Fruit fly (Drosophila melanogaster) whole organism, embryonic: Measurements from ENCODE around the gene CG9837.

Experiments used
- Adf1 ChIP-seq: fragments of 200-800 bp; sonication (Bioruptor generic); IDR thresholded peaks from 2 replicates; pipeline ENCODE4 v1.3.6; 2022; ENCODE audit warnings: missing biosample characterization, missing genetic modification characterization
- Asciz ChIP-seq: fragments of 200-800 bp; sonication (Bioruptor generic); optimal IDR thresholded peaks from 2 replicates; lab custom pipeline; 2017; ENCODE audit warnings: missing biosample characterization, mild to moderate bottlenecking, missing genetic modification characterization, missing genetic modification reagents
- Atf-2 ChIP-seq: fragments of 200-800 bp; sonication (Bioruptor generic); optimal IDR thresholded peaks from 2 replicates; lab custom pipeline; 2016; ENCODE audit warnings: missing biosample characterization, missing genetic modification characterization
- Blimp-1 ChIP-seq: fragments of 200-800 bp; sonication (Bioruptor generic); optimal IDR thresholded peaks from 3 replicates; lab custom pipeline; 2018; ENCODE audit warnings: missing biosample characterization, missing genetic modification characterization, mild to moderate bottlenecking, moderate library complexity, missing genetic modification reagents
- CG10366 ChIP-seq: fragments of 200-800 bp; sonication (Bioruptor generic); IDR thresholded peaks from 2 replicates; pipeline ENCODE4 v1.3.6; 2022; ENCODE audit warnings: missing biosample characterization, missing genetic modification characterization
- CG10959 ChIP-seq: fragments of 200-800 bp; sonication (Bioruptor generic); IDR thresholded peaks from 2 replicates; pipeline ENCODE4 v1.3.6; 2022; ENCODE audit warnings: missing biosample characterization, missing genetic modification characterization
- CG13894 ChIP-seq: fragments of 200-800 bp; sonication (Bioruptor generic); optimal IDR thresholded peaks from 3 replicates; lab custom pipeline; 2018; ENCODE audit warnings: missing biosample characterization, mild to moderate bottlenecking, missing genetic modification characterization, moderate library complexity
- CG15073 ChIP-seq: fragments of 200-800 bp; sonication (Bioruptor generic); optimal IDR thresholded peaks from 2 replicates; lab custom pipeline; 2016; ENCODE audit warnings: missing biosample characterization, missing genetic modification characterization
- CG15269 ChIP-seq: fragments of 200-800 bp; sonication (Bioruptor generic); optimal IDR thresholded peaks from 2 replicates; lab custom pipeline; 2018; ENCODE audit warnings: missing biosample characterization, mild to moderate bottlenecking, missing genetic modification characterization, moderate library complexity
- CG16863 ChIP-seq: fragments of 200-800 bp; sonication (Bioruptor generic); optimal IDR thresholded peaks from 3 replicates; lab custom pipeline; 2016; ENCODE audit warnings: missing biosample characterization, missing genetic modification characterization
- CG17829 ChIP-seq: fragments of 200-800 bp; optimal IDR thresholded peaks from 2 replicates; lab custom pipeline; 2019; ENCODE audit warnings: missing biosample characterization, mild to moderate bottlenecking, missing genetic modification characterization, moderate library complexity
- CG18599 ChIP-seq: fragments of 200-800 bp; sonication (Bioruptor generic); optimal IDR thresholded peaks from 3 replicates; lab custom pipeline; 2017; ENCODE audit warnings: missing biosample characterization, missing genetic modification characterization, mild to moderate bottlenecking, moderate library complexity, missing genetic modification reagents
- CG32772 ChIP-seq: fragments of 200-800 bp; sonication (Bioruptor generic); IDR thresholded peaks from 2 replicates; pipeline ENCODE4 v1.3.6; 2022; ENCODE audit warnings: missing biosample characterization, missing genetic modification characterization
- CG42726 ChIP-seq: fragments of 200-800 bp; sonication (Bioruptor generic); IDR thresholded peaks from 2 replicates; pipeline ENCODE4 v1.3.6; 2022; ENCODE audit warnings: missing biosample characterization, missing genetic modification characterization; ENCODE audit not compliant: partially characterized antibody
- CG5245 ChIP-seq: fragments of 200-800 bp; sonication (Bioruptor generic); optimal IDR thresholded peaks from 3 replicates; lab custom pipeline; 2016; ENCODE audit warnings: missing biosample characterization, missing genetic modification characterization
- CG7786 ChIP-seq: fragments of 200-800 bp; sonication (Bioruptor generic); optimal IDR thresholded peaks from 2 replicates; lab custom pipeline; 2016; ENCODE audit warnings: missing biosample characterization, missing genetic modification characterization
- CHES-1-like ChIP-seq: fragments of 200-800 bp; sonication (Bioruptor generic); optimal IDR thresholded peaks from 2 replicates; lab custom pipeline; 2016; ENCODE audit warnings: missing biosample characterization, missing genetic modification characterization
- Camta ChIP-seq: fragments of 200-800 bp; sonication (Bioruptor generic); optimal IDR thresholded peaks from 2 replicates; lab custom pipeline; 2016; ENCODE audit warnings: missing biosample characterization, missing genetic modification characterization
- CkIIα-i1 ChIP-seq: fragments of 200-800 bp; sonication (Bioruptor generic); IDR thresholded peaks from 2 replicates; pipeline ENCODE4 v1.3.6; 2022; ENCODE audit warnings: missing biosample characterization, missing genetic modification characterization
- CoRest ChIP-seq: fragments of 200-800 bp; sonication (Bioruptor generic); optimal IDR thresholded peaks from 3 replicates; lab custom pipeline; 2018; ENCODE audit warnings: missing biosample characterization, mild to moderate bottlenecking, missing genetic modification characterization, moderate library complexity
- Deaf1 ChIP-seq: fragments of 200-800 bp; optimal IDR thresholded peaks from 3 replicates; lab custom pipeline; 2019; ENCODE audit warnings: missing biosample characterization, mild to moderate bottlenecking, missing genetic modification characterization, moderate library complexity
- Dip3 ChIP-seq: fragments of 200-800 bp; sonication (Bioruptor generic); optimal IDR thresholded peaks from 3 replicates; lab custom pipeline; 2016; ENCODE audit warnings: missing biosample characterization, missing genetic modification characterization
- Dll ChIP-seq: fragments of 200-800 bp; sonication (Bioruptor generic); IDR thresholded peaks from 4 replicates; pipeline ENCODE4 v1.3.6; 2022; ENCODE audit warnings: missing biosample characterization, missing genetic modification characterization; ENCODE audit not compliant: partially characterized antibody
- Drgx ChIP-seq: fragments of 200-800 bp; sonication (Bioruptor generic); IDR thresholded peaks from 2 replicates; pipeline ENCODE4 v1.3.6; 2022; ENCODE audit warnings: missing biosample characterization, missing genetic modification characterization
- E2f2 ChIP-seq: fragments of 200-800 bp; sonication (Bioruptor generic); IDR thresholded peaks from 2 replicates; pipeline ENCODE4 v1.3.6; 2022; ENCODE audit warnings: missing biosample characterization, missing genetic modification characterization
- Eip74EF ChIP-seq, 2 experiments: fragments of 200-800 bp in 1 of 2; fragments of >200 bp in 1 of 2; sonication (Bioruptor generic) in 1 of 2; optimal IDR thresholded peaks; 2 replicates each; lab custom pipeline; 2017 to 2019; ENCODE audit warnings: missing biosample characterization in 2 of 2, missing genetic modification characterization in 2 of 2, mild to moderate bottlenecking in 1 of 2, moderate library complexity in 1 of 2
- Jarid2 ChIP-seq: fragments of 200-800 bp; sonication (Bioruptor generic); optimal IDR thresholded peaks from 3 replicates; lab custom pipeline; 2017; ENCODE audit warnings: mild to moderate bottlenecking, missing biosample characterization, missing genetic modification reagents, missing genetic modification characterization
- Kr ChIP-seq: fragments of 200-800 bp; sonication (Bioruptor generic); optimal IDR thresholded peaks from 2 replicates; lab custom pipeline; 2017; ENCODE audit warnings: missing biosample characterization, mild to moderate bottlenecking, missing genetic modification characterization
- Max ChIP-seq: fragments of 200-800 bp; sonication (Bioruptor generic); optimal IDR thresholded peaks from 2 replicates; lab custom pipeline; 2016; ENCODE audit warnings: missing biosample characterization, mild to moderate bottlenecking, missing genetic modification characterization
- Med ChIP-seq: fragments of 200-800 bp; sonication (Bioruptor generic); peaks from one replicate; lab custom pipeline; 2016; ENCODE audit warnings: missing biosample characterization, missing genetic modification characterization, mild to moderate bottlenecking, inconsistent platforms, moderate library complexity
- Sin3A ChIP-seq: fragments of >200 bp; optimal IDR thresholded peaks from 2 replicates; lab custom pipeline; 2018
- Trl ChIP-seq, 3 experiments: fragments of >200 bp in 2 of 3; fragments of 200-800 bp in 1 of 3; sonication (Bioruptor generic) in 1 of 3; optimal IDR thresholded peaks; 2 replicates in 1 of 3; 3 replicates in 2 of 3; lab custom pipeline; 2016 to 2017; ENCODE audit warnings: missing biosample characterization in 1 of 3, missing genetic modification characterization in 1 of 3
- aop ChIP-seq: fragments of 200-800 bp; sonication (Bioruptor generic); IDR thresholded peaks from 2 replicates; pipeline ENCODE4 v1.3.6; 2022; ENCODE audit warnings: missing biosample characterization, missing genetic modification characterization
- bbx ChIP-seq: fragments of 200-800 bp; sonication (Bioruptor generic); IDR thresholded peaks from 2 replicates; pipeline ENCODE4 v1.3.6; 2022; ENCODE audit warnings: missing biosample characterization, missing genetic modification characterization; ENCODE audit not compliant: partially characterized antibody
- bcd ChIP-seq: fragments of 200-800 bp; sonication (Bioruptor generic); optimal IDR thresholded peaks from 2 replicates; lab custom pipeline; 2017; ENCODE audit warnings: missing biosample characterization, mild to moderate bottlenecking, missing genetic modification characterization
- bsh ChIP-seq, 2 experiments: fragments of 200-800 bp; sonication (Bioruptor generic); optimal IDR thresholded peaks; 2 replicates each; lab custom pipeline; 2017 to 2018; ENCODE audit warnings: mild to moderate bottlenecking in 2 of 2, missing biosample characterization in 2 of 2, missing genetic modification characterization in 2 of 2, moderate library complexity in 1 of 2
- btn ChIP-seq: fragments of 200-800 bp; sonication (Bioruptor generic); optimal IDR thresholded peaks from 2 replicates; lab custom pipeline; 2016; ENCODE audit warnings: missing biosample characterization, missing genetic modification characterization
- cato ChIP-seq: fragments of 200-800 bp; sonication (Bioruptor generic); optimal IDR thresholded peaks from 2 replicates; lab custom pipeline; 2016; ENCODE audit warnings: missing biosample characterization, missing genetic modification characterization, borderline replicate concordance
- crol ChIP-seq: fragments of 200-800 bp; sonication (Bioruptor generic); IDR thresholded peaks from 2 replicates; pipeline ENCODE4 v1.3.6; 2022; ENCODE audit warnings: missing biosample characterization, missing genetic modification characterization
- hkb ChIP-seq, 2 experiments: fragments of 200-800 bp in 1 of 2; fragments of >200 bp in 1 of 2; sonication (Bioruptor generic) in 1 of 2; IDR thresholded peaks in 1 of 2; optimal IDR thresholded peaks in 1 of 2; 2 replicates each; pipeline versions ENCODE4 v1.3.6 to Lab custom; 2017 to 2022; ENCODE audit warnings: missing biosample characterization in 1 of 2, missing genetic modification characterization in 1 of 2
- knrl ChIP-seq: fragments of 200-800 bp; sonication (Bioruptor generic); IDR thresholded peaks from 3 replicates; pipeline ENCODE4 v1.3.6; 2022; ENCODE audit warnings: missing biosample characterization, missing genetic modification characterization; ENCODE audit not compliant: partially characterized antibody
- lov ChIP-seq, 2 experiments: fragments of 200-800 bp in 1 of 2; fragments of >200 bp in 1 of 2; sonication (Bioruptor generic) in 1 of 2; IDR thresholded peaks in 1 of 2; optimal IDR thresholded peaks in 1 of 2; 2 replicates in 1 of 2; 3 replicates in 1 of 2; pipeline versions ENCODE4 v1.3.6 to Lab custom; 2017 to 2022; ENCODE audit warnings: missing biosample characterization in 1 of 2, missing genetic modification characterization in 1 of 2
- mld ChIP-seq: fragments of 200-800 bp; sonication (Bioruptor generic); IDR thresholded peaks from 3 replicates; pipeline ENCODE4 v1.3.6; 2022; ENCODE audit warnings: missing biosample characterization, missing genetic modification characterization; ENCODE audit not compliant: partially characterized antibody
- pzg ChIP-seq: fragments of 200-800 bp; sonication (Bioruptor generic); optimal IDR thresholded peaks from 3 replicates; lab custom pipeline; 2018; ENCODE audit warnings: missing biosample characterization, mild to moderate bottlenecking, missing genetic modification characterization, moderate library complexity
- sqz ChIP-seq: fragments of 200-800 bp; sonication (Bioruptor generic); optimal IDR thresholded peaks from 3 replicates; lab custom pipeline; 2018; ENCODE audit warnings: missing biosample characterization, mild to moderate bottlenecking, missing genetic modification characterization
- sug ChIP-seq: fragments of 200-800 bp; optimal IDR thresholded peaks from 2 replicates; lab custom pipeline; 2019; ENCODE audit warnings: missing biosample characterization, mild to moderate bottlenecking, missing genetic modification characterization, moderate library complexity
- z ChIP-seq: fragments of 200-800 bp; sonication (Bioruptor generic); IDR thresholded peaks from 3 replicates; pipeline ENCODE4 v1.3.6; 2022; ENCODE audit warnings: missing biosample characterization, missing genetic modification characterization

CG9837 gene

dm6 chr3R:8792463-8793175, 20.8 kb downstream of the CG9837 start (continued):
- peak; percentile 87 for TF ChIP-seq Blimp-1 (GFP tag; lab: Kevin White, UChicago)
- TF ChIP-seq sqz: peak; percentile 64
- peak; percentile 26; the same call in 1 of the 2 replicates for TF ChIP-seq CG32772 (GFP tag; lab: Robert Waterston, UW)
- TF ChIP-seq CHES-1-like (GFP tag; lab: Kevin White, UChicago): no peak
- no peak for TF ChIP-seq CG42726 (GFP tag; lab: Robert Waterston, UW)
- TF ChIP-seq CG10366: no peak
- TF ChIP-seq btn (GFP tag; lab: Kevin White, UChicago): no peak
- no peak for TF ChIP-seq CG16863 (GFP tag; lab: Kevin White, UChicago)
- no peak for TF ChIP-seq sug (tag; lab: Kevin White, UChicago)
- TF ChIP-seq CoRest (tag; lab: Kevin White, UChicago): no peak
- TF ChIP-seq Sin3A (lab: Kevin White, UChicago): no peak
- no peak for TF ChIP-seq CG15073 (GFP tag; lab: Kevin White, UChicago)
- TF ChIP-seq CG10959 (GFP tag; lab: Robert Waterston, UW): no peak
- TF ChIP-seq mld (GFP tag; lab: Robert Waterston, UW): no peak
- no peak for TF ChIP-seq CG7786 (GFP tag; lab: Kevin White, UChicago)
- no peak for TF ChIP-seq Max (GFP tag; lab: Kevin White, UChicago)
- TF ChIP-seq Adf1 (GFP tag; lab: Robert Waterston, UW): no peak
- TF ChIP-seq Asciz (GFP tag; lab: Kevin White, UChicago): no peak
- peak; percentile 89 for TF ChIP-seq z
- no peak for TF ChIP-seq CkIIα-i1 (GFP tag; lab: Robert Waterston, UW)
- TF ChIP-seq CG18599: no peak
- TF ChIP-seq Med (GFP tag; lab: Kevin White, UChicago): peak; percentile 62
- TF ChIP-seq lov (optimal IDR thresholded peaks at IDR 0.05; lab: Kevin White, UChicago): no peak
- TF ChIP-seq lov (GFP tag; IDR thresholded peaks at IDR 0.05; lab: Robert Waterston, UW): no peak
- TF ChIP-seq cato (GFP tag; lab: Kevin White, UChicago): no peak
- TF ChIP-seq bsh (GFP tag; optimal IDR thresholded peaks at IDR 0.05; lab: Kevin White, UChicago): peak in 1 of 2 experiments; percentile 84
- TF ChIP-seq bbx (GFP tag; lab: Robert Waterston, UW): 0 out of 2 replicates have a peak, but pooled peaks have one; percentile 10
- no peak for TF ChIP-seq CG15269 (tag; lab: Kevin White, UChicago)
- no peak for TF ChIP-seq CG17829 (tag; lab: Kevin White, UChicago)
- no peak for TF ChIP-seq Camta (GFP tag; lab: Kevin White, UChicago)
- no peak for TF ChIP-seq Deaf1 (tag; lab: Kevin White, UChicago)
- TF ChIP-seq Dll (GFP tag; lab: Robert Waterston, UW): 0 out of 4 replicates have a peak, but pooled peaks have one; percentile 27
- peak; percentile 27 to 80 for TF ChIP-seq Trl (optimal IDR thresholded peaks at IDR 0.05; lab: Kevin White, UChicago)
- no peak for TF ChIP-seq Trl (GFP tag; optimal IDR thresholded peaks at IDR 0.05; lab: Kevin White, UChicago)
- no peak for TF ChIP-seq Kr (GFP tag; lab: Kevin White, UChicago)
- TF ChIP-seq Drgx (GFP tag; lab: Robert Waterston, UW): peak; percentile 51; the same call in 1 of the 2 replicates
- TF ChIP-seq bcd (GFP tag; lab: Kevin White, UChicago): no peak
- TF ChIP-seq E2f2 (GFP tag; lab: Robert Waterston, UW): no peak
- TF ChIP-seq Atf-2 (GFP tag; lab: Kevin White, UChicago): no peak
- no peak for TF ChIP-seq CG5245
- TF ChIP-seq knrl (GFP tag; lab: Robert Waterston, UW): no peak
- no peak for TF ChIP-seq Eip74EF (GFP tag; optimal IDR thresholded peaks at IDR 0.05; lab: Kevin White, UChicago)
- no peak for TF ChIP-seq crol (GFP tag; lab: Robert Waterston, UW)
- no peak for TF ChIP-seq hkb (optimal IDR thresholded peaks at IDR 0.05; lab: Kevin White, UChicago)
- no peak for TF ChIP-seq hkb (GFP tag; IDR thresholded peaks at IDR 0.05; lab: Robert Waterston, UW)
- no peak for TF ChIP-seq aop
- TF ChIP-seq Dip3: no peak
- peak; percentile 2 for TF ChIP-seq CG13894
- peak; percentile 62 for TF ChIP-seq Jarid2
- TF ChIP-seq pzg: no peak
